Worm (Caenorhabditis elegans): ENCODE measurements around the gene K12H4.3.

DNA sequence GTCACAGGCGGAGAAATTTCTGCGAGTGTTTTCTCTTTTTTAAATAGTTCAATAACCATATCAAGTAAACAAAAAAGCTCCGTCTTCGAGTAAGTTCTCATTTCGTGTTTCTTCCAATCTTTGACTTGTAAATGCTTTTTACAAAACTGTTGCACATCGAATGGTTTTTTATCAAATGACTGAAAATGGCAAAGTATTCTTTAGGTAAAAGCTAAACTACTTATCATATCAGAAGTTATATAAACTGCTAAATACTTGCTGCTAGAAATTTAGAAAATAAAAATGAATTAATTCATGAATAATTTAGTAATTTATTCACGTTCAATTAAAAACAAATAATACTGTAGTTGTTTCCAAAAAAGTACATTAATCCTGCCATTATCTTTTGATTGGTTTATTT lies 14.9 kb upstream of the K12H4.3 start, which contains the start of gene F44B9.9:
- TF ChIP-seq flt-1 (GFP tag; IDR thresholded peaks at IDR 0.05): no peak
- TF ChIP-seq ama-1 (optimal IDR thresholded peaks at IDR 0.05): no peak
- TF ChIP-seq hmg-4 (GFP tag; optimal IDR thresholded peaks at IDR 0.05): no peak
- no peak for TF ChIP-seq tra-4 (tag; optimal IDR thresholded peaks at IDR 0.05)
- no peak for TF ChIP-seq tbx-37 (GFP tag; conservative IDR thresholded peaks at IDR 0.05)
- TF ChIP-seq sea-1 (GFP tag; conservative IDR thresholded peaks at IDR 0.05): no peak
- no peak for TF ChIP-seq B0310.2 (tag; optimal IDR thresholded peaks at IDR 0.05)
- TF ChIP-seq scrt-1 (GFP tag; IDR thresholded peaks at IDR 0.05): no peak
- no peak for TF ChIP-seq hnd-1 (tag; optimal IDR thresholded peaks at IDR 0.05)
- TF ChIP-seq F13C5.2 (tag; optimal IDR thresholded peaks at IDR 0.05): no peak
- no peak for TF ChIP-seq ets-7 (tag; optimal IDR thresholded peaks at IDR 0.05)
- no peak for TF ChIP-seq pes-1 (GFP tag; IDR thresholded peaks at IDR 0.05)

Data from whole organism, early embryonic.